Worm (Caenorhabditis elegans) whole organism, young adult: ENCODE measurements around the gene brap-2.
A peak's percentile ranks its signal among the peaks of the same experiment; 100 is the strongest.

Experiments
- C06A6.2 ChIP-seq: fragments of 200-800 bp; sonication (Bioruptor generic); conservative IDR thresholded peaks from 2 replicates; pipeline ENCODE4 v1.3.6; 2022; ENCODE audit warnings: missing genetic modification characterization, missing compliant biosample characterization
- C17E4.6 ChIP-seq: fragments of 200-800 bp; sonication (Bioruptor generic); IDR thresholded peaks from 2 replicates; pipeline ENCODE4 v1.3.6; 2022; ENCODE audit warnings: missing genetic modification reagents, missing genetic modification characterization, missing compliant biosample characterization
- D2030.7 ChIP-seq: fragments of 200-800 bp; sonication (Bioruptor generic); IDR thresholded peaks from 2 replicates; pipeline ENCODE4 v1.3.6; 2022; ENCODE audit warnings: missing genetic modification reagents, missing genetic modification characterization, missing compliant biosample characterization
- F10E7.11 ChIP-seq: sonication (generic microtip); optimal IDR thresholded peaks from 2 replicates; lab custom pipeline; 2017; ENCODE audit warnings: mild to moderate bottlenecking, missing genetic modification characterization, moderate library complexity, missing compliant biosample characterization
- F33H1.4 ChIP-seq: fragments of 200-800 bp; sonication (Bioruptor generic); IDR thresholded peaks from 2 replicates; pipeline ENCODE4 v1.3.6; 2022; ENCODE audit warnings: missing genetic modification reagents, missing genetic modification characterization, missing compliant biosample characterization
- F37B4.10 ChIP-seq: fragments of 200-800 bp; sonication (Bioruptor generic); IDR thresholded peaks from 2 replicates; pipeline ENCODE4 v1.3.6; 2022; ENCODE audit warnings: missing genetic modification characterization, missing compliant biosample characterization
- F57A8.1 ChIP-seq: fragments of 200-800 bp; sonication (Bioruptor generic); optimal IDR thresholded peaks from 2 replicates; lab custom pipeline; 2018; ENCODE audit warnings: mild to moderate bottlenecking, missing genetic modification characterization, moderate library complexity, missing compliant biosample characterization
- Y56A3A.18 ChIP-seq: fragments of 200-800 bp; sonication (Bioruptor generic); IDR thresholded peaks from 2 replicates; pipeline ENCODE4 v1.3.6; 2022; ENCODE audit warnings: missing genetic modification reagents, missing genetic modification characterization, missing compliant biosample characterization
- Y95B8A.8 ChIP-seq: fragments of 200-800 bp; sonication (Bioruptor generic); IDR thresholded peaks from 2 replicates; pipeline ENCODE4 v1.3.6; 2022; ENCODE audit warnings: missing genetic modification reagents, missing genetic modification characterization, missing compliant biosample characterization
- akir-1 ChIP-seq: fragments of 200-800 bp; sonication (Bioruptor generic); optimal IDR thresholded peaks from 2 replicates; lab custom pipeline; 2018; ENCODE audit warnings: mild to moderate bottlenecking, missing genetic modification characterization, moderate library complexity, missing compliant biosample characterization
- aptf-3 ChIP-seq: fragments of 200-800 bp; sonication (Bioruptor generic); IDR thresholded peaks from 2 replicates; pipeline ENCODE4 v1.3.6; 2022; ENCODE audit warnings: missing genetic modification characterization, missing compliant biosample characterization
- cebp-1 ChIP-seq, 2 experiments: fragments of 200-800 bp in 1 of 2; sonication (Bioruptor generic) in 1 of 2; sonication (generic microtip) in 1 of 2; IDR thresholded peaks in 1 of 2; optimal IDR thresholded peaks in 1 of 2; 2 replicates each; pipeline versions ENCODE4 v1.3.6 to Lab custom; 2017 to 2022; ENCODE audit warnings: missing compliant biosample characterization in 2 of 2, missing genetic modification characterization in 2 of 2, mild to moderate bottlenecking in 1 of 2, missing genetic modification reagents in 1 of 2, moderate library complexity in 1 of 2
- ceh-100 ChIP-seq: fragments of 200-800 bp; sonication (Bioruptor generic); IDR thresholded peaks from 2 replicates; pipeline ENCODE4 v1.3.6; 2022; ENCODE audit warnings: missing genetic modification reagents, missing genetic modification characterization, missing compliant biosample characterization
- ceh-27 ChIP-seq: fragments of 200-800 bp; sonication (Bioruptor generic); optimal IDR thresholded peaks from 2 replicates; lab custom pipeline; 2018; ENCODE audit warnings: mild to moderate bottlenecking, missing genetic modification characterization, moderate library complexity, missing compliant biosample characterization
- ceh-40 ChIP-seq: fragments of 200-800 bp; sonication (Bioruptor generic); IDR thresholded peaks from 2 replicates; pipeline ENCODE4 v1.3.6; 2022; ENCODE audit warnings: missing genetic modification characterization, missing compliant biosample characterization
- ceh-58 ChIP-seq: fragments of 200-800 bp; sonication (Bioruptor generic); IDR thresholded peaks from 2 replicates; pipeline ENCODE4 v1.3.6; 2022; ENCODE audit warnings: missing genetic modification characterization, missing compliant biosample characterization
- chd-7 ChIP-seq: sonication (generic microtip); optimal IDR thresholded peaks from 2 replicates; lab custom pipeline; 2016; ENCODE audit warnings: mild to moderate bottlenecking, missing genetic modification characterization, moderate library complexity, missing compliant biosample characterization
- dox-1 ChIP-seq: fragments of 200-800 bp; sonication (Bioruptor generic); IDR thresholded peaks from 2 replicates; pipeline ENCODE4 v1.3.6; 2022; ENCODE audit warnings: missing genetic modification reagents, missing genetic modification characterization, missing compliant biosample characterization
- dpff-1 ChIP-seq: sonication (generic microtip); optimal IDR thresholded peaks from 2 replicates; lab custom pipeline; 2017; ENCODE audit warnings: mild to moderate bottlenecking, missing genetic modification characterization, missing compliant biosample characterization
- dpl-1 ChIP-seq: fragments of 150-350 bp; optimal IDR thresholded peaks from 2 replicates; lab custom pipeline; 2014; ENCODE audit warnings: missing biosample characterization, missing genetic modification reagents, missing genetic modification characterization
- egl-44 ChIP-seq: fragments of 200-800 bp; sonication (Bioruptor generic); IDR thresholded peaks from 2 replicates; pipeline ENCODE4 v1.3.6; 2022; ENCODE audit warnings: missing genetic modification reagents, missing genetic modification characterization, missing compliant biosample characterization
- egrh-3 ChIP-seq: fragments of 200-800 bp; sonication (Bioruptor generic); IDR thresholded peaks from 2 replicates; pipeline ENCODE4 v1.3.6; 2022; ENCODE audit warnings: missing genetic modification reagents, missing genetic modification characterization, missing compliant biosample characterization
- fkh-3 ChIP-seq: sonication (generic microtip); optimal IDR thresholded peaks from 2 replicates; lab custom pipeline; 2016; ENCODE audit warnings: mild to moderate bottlenecking, missing genetic modification characterization, missing compliant biosample characterization
- gei-17 ChIP-seq: fragments of 200-800 bp; sonication (Bioruptor generic); optimal IDR thresholded peaks from 2 replicates; lab custom pipeline; 2018; ENCODE audit warnings: mild to moderate bottlenecking, missing genetic modification characterization, missing compliant biosample characterization
- hlh-12 ChIP-seq: sonication (generic microtip); optimal IDR thresholded peaks from 2 replicates; lab custom pipeline; 2016; ENCODE audit warnings: missing genetic modification characterization, missing compliant biosample characterization
- hmg-1.2 ChIP-seq: fragments of 200-800 bp; sonication (Bioruptor generic); IDR thresholded peaks from 2 replicates; pipeline ENCODE4 v1.3.6; 2022; ENCODE audit warnings: missing genetic modification reagents, missing genetic modification characterization, missing compliant biosample characterization
- hmg-20 ChIP-seq: fragments of 200-800 bp; sonication (Bioruptor generic); IDR thresholded peaks from 2 replicates; pipeline ENCODE4 v1.3.6; 2022; ENCODE audit warnings: missing genetic modification reagents, missing genetic modification characterization, missing compliant biosample characterization
- let-526 ChIP-seq: fragments of 200-800 bp; sonication (Bioruptor generic); IDR thresholded peaks from 2 replicates; pipeline ENCODE4 v1.3.6; 2022; ENCODE audit warnings: missing genetic modification reagents, missing genetic modification characterization, missing compliant biosample characterization
- lin-26 ChIP-seq: fragments of 200-800 bp; sonication (Bioruptor generic); IDR thresholded peaks from 2 replicates; pipeline ENCODE4 v1.3.6; 2022; ENCODE audit warnings: missing genetic modification reagents, missing genetic modification characterization, missing compliant biosample characterization
- lin-35 ChIP-seq, 3 experiments: fragments of 150-350 bp in 2 of 3; sonication (generic microtip) in 1 of 3; optimal IDR thresholded peaks; 2 replicates each; lab custom pipeline; 2014 to 2018; ENCODE audit warnings: missing biosample characterization in 3 of 3, missing genetic modification characterization in 3 of 3, missing genetic modification reagents in 3 of 3
- madf-10 ChIP-seq: sonication (generic microtip); optimal IDR thresholded peaks from 2 replicates; lab custom pipeline; 2016; ENCODE audit warnings: mild to moderate bottlenecking, missing genetic modification characterization, missing compliant biosample characterization
- madf-6 ChIP-seq: fragments of 200-800 bp; sonication (Bioruptor generic); IDR thresholded peaks from 2 replicates; pipeline ENCODE4 v1.3.6; 2022; ENCODE audit warnings: missing genetic modification reagents, missing genetic modification characterization, missing compliant biosample characterization
- mcd-1 ChIP-seq: fragments of 200-800 bp; sonication (Bioruptor generic); IDR thresholded peaks from 2 replicates; pipeline ENCODE4 v1.3.6; 2022; ENCODE audit warnings: missing genetic modification reagents, missing genetic modification characterization, missing compliant biosample characterization
- mel-28 ChIP-seq: sonication (generic microtip); optimal IDR thresholded peaks from 2 replicates; lab custom pipeline; 2016; ENCODE audit warnings: borderline replicate concordance, mild to moderate bottlenecking, missing genetic modification characterization, missing compliant biosample characterization
- nfyb-1 ChIP-seq: fragments of 200-800 bp; sonication (Bioruptor generic); IDR thresholded peaks from 2 replicates; pipeline ENCODE4 v1.3.6; 2022; ENCODE audit warnings: missing genetic modification reagents, missing genetic modification characterization, missing compliant biosample characterization
- nhr-90 ChIP-seq: sonication (generic microtip); optimal IDR thresholded peaks from 2 replicates; lab custom pipeline; 2016; ENCODE audit warnings: missing genotype, mild to moderate bottlenecking, missing genetic modification characterization, missing compliant biosample characterization
- pbrm-1 ChIP-seq: fragments of 200-800 bp; sonication (Bioruptor generic); IDR thresholded peaks from 2 replicates; pipeline ENCODE4 v1.3.6; 2022; ENCODE audit warnings: missing genetic modification reagents, missing genetic modification characterization, missing compliant biosample characterization
- pha-4 ChIP-seq: fragments of 150-350 bp; sonication (generic microtip); optimal IDR thresholded peaks from 2 replicates; lab custom pipeline; 2014; ENCODE audit warnings: missing biosample characterization, missing genetic modification reagents, missing genetic modification characterization
- rcor-1 ChIP-seq: fragments of 200-800 bp; sonication (Bioruptor generic); IDR thresholded peaks from 2 replicates; pipeline ENCODE4 v1.3.6; 2022; ENCODE audit warnings: missing genetic modification reagents, missing genetic modification characterization, missing compliant biosample characterization
- rec-8 ChIP-seq, 2 experiments: sonication (generic microtip); optimal IDR thresholded peaks; 2 replicates each; lab custom pipeline; 2016; ENCODE audit warnings: mild to moderate bottlenecking in 2 of 2, missing genetic modification characterization in 2 of 2, missing genetic modification reagents in 2 of 2, missing genotype in 2 of 2, missing biosample characterization in 1 of 2, missing compliant biosample characterization in 1 of 2, moderate library complexity in 1 of 2
- rpc-1 ChIP-seq, 2 experiments: fragments of 150-350 bp in 1 of 2; sonication (generic microtip) in 1 of 2; optimal IDR thresholded peaks; 2 replicates each; lab custom pipeline; 2014 to 2018; ENCODE audit warnings: missing biosample characterization in 1 of 2, missing genetic modification characterization in 1 of 2, missing genetic modification reagents in 1 of 2, missing genotype in 1 of 2
- snpc-3.4 ChIP-seq: sonication (generic microtip); optimal IDR thresholded peaks from 2 replicates; lab custom pipeline; 2017; ENCODE audit warnings: missing genetic modification characterization, mild to moderate bottlenecking, missing compliant biosample characterization, antibody characterized with exemption, moderate library complexity, missing genotype, missing genetic modification reagents
- ztf-25 ChIP-seq: fragments of 200-800 bp; sonication (Bioruptor generic); IDR thresholded peaks from 2 replicates; pipeline ENCODE4 v1.3.6; 2022; ENCODE audit warnings: missing genetic modification reagents, missing genetic modification characterization, missing compliant biosample characterization
- ztf-28 ChIP-seq: fragments of 200-800 bp; sonication (Bioruptor generic); IDR thresholded peaks from 2 replicates; pipeline ENCODE4 v1.3.6; 2022; ENCODE audit warnings: missing genetic modification reagents, missing genetic modification characterization, missing compliant biosample characterization

Gene brap-2

DNA sequence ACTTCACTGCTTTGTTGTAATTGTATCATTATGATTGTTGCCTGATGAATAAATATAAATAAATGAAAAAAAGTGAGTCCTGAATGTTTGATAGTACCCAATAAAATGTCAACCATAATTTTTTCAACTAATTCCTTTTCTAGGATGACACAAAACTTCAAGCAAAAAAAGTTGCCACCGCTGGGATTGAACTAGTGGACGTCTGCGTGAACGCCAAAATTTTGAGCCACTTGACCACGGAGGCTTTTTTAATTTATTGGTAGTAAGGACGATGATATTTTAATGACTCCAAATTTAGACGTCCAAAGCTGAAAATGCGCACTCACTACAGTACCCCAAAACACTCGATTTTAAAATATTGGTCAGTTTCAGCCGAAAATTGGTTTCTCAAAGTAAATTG is 39.3 kb downstream of the brap-2 start (continued):
- TF ChIP-seq ceh-40 (GFP tag; lab: Robert Waterston, UW) (peak; percentile 90), aptf-3 (GFP tag; lab: Robert Waterston, UW) (peak; percentile 98), let-526 (no peak), gei-17 (GFP tag; lab: Kevin White, UChicago) (no peak), lin-35 (GFP tag; optimal IDR thresholded peaks at IDR 0.05; lab: Kevin White, UChicago) (no peak), mel-28 (tag; lab: Kevin White, UChicago) (no peak), rec-8 (tag; optimal IDR thresholded peaks at IDR 0.05; lab: Kevin White, UChicago) (peak; percentile 80 to 84), ceh-27 (GFP tag; lab: Kevin White, UChicago) (peak; percentile 9), fkh-3 (tag; lab: Kevin White, UChicago) (peak; percentile 89), madf-10 (tag; lab: Kevin White, UChicago) (peak; percentile 28), dpff-1 (tag; lab: Kevin White, UChicago) (peak; percentile 84), nfyb-1 (GFP tag; lab: Robert Waterston, UW) (peak; percentile 67; the same call in 1 of the 2 replicates), nhr-90 (tag; lab: Kevin White, UChicago) (peak; percentile 85), ztf-28 (GFP tag; lab: Robert Waterston, UW) (0 out of 2 replicates have a peak, but pooled peaks have one; percentile 26), dpl-1 (GFP tag; lab: Kevin White, UChicago) (no peak), F37B4.10 (GFP tag; lab: Robert Waterston, UW) (0 out of 2 replicates have a peak, but pooled peaks have one; percentile 66), F57A8.1 (GFP tag; lab: Kevin White, UChicago) (peak; percentile 27), F10E7.11 (tag; lab: Kevin White, UChicago) (peak; percentile 95), hmg-20 (GFP tag; lab: Robert Waterston, UW) (peak; percentile 25; the same call in 1 of the 2 replicates), snpc-3.4 (tag; lab: Kevin White, UChicago) (no peak), cebp-1 (GFP tag; IDR thresholded peaks at IDR 0.05; lab: Robert Waterston, UW) (peak; percentile 39; the same call in 1 of the 2 replicates), cebp-1 (tag; optimal IDR thresholded peaks at IDR 0.05; lab: Kevin White, UChicago) (peak; percentile 66), ztf-25 (peak; percentile 94), egl-44 (GFP tag; lab: Robert Waterston, UW) (peak; percentile 64; the same call in 1 of the 2 replicates), Y56A3A.18 (GFP tag; lab: Robert Waterston, UW) (peak; percentile 78), chd-7 (peak; percentile 76)

ce11 chrII:5351799-5352198 is 41.2 kb downstream of the brap-2 start, which contains the start of gene F09E5.7:
Gene F09E5.7 (plus strand): TSS chrII:5352099.
- no peak for TF ChIP-seq Y95B8A.8
- TF ChIP-seq mel-28 (tag; lab: Kevin White, UChicago), result no peak
- TF ChIP-seq rec-8 (tag; optimal IDR thresholded peaks at IDR 0.05; lab: Kevin White, UChicago), result no peak
- TF ChIP-seq akir-1 (GFP tag; lab: Kevin White, UChicago), result no peak
- TF ChIP-seq ceh-58, result no peak
- no peak for TF ChIP-seq hlh-12 (tag; lab: Kevin White, UChicago)
- TF ChIP-seq dpff-1 (tag; lab: Kevin White, UChicago), result no peak
- TF ChIP-seq cebp-1 (GFP tag; IDR thresholded peaks at IDR 0.05; lab: Robert Waterston, UW), result no peak
- TF ChIP-seq cebp-1 (tag; optimal IDR thresholded peaks at IDR 0.05; lab: Kevin White, UChicago), result no peak
- TF ChIP-seq lin-35 (GFP tag; optimal IDR thresholded peaks at IDR 0.05; lab: Kevin White, UChicago), result no peak
- TF ChIP-seq rcor-1 (GFP tag; lab: Robert Waterston, UW), result no peak
- TF ChIP-seq rpc-1 (optimal IDR thresholded peaks at IDR 0.05; lab: Kevin White, UChicago), result no peak
- TF ChIP-seq rpc-1 (tag; optimal IDR thresholded peaks at IDR 0.05; lab: Kevin White, UChicago), result no peak
- no peak for TF ChIP-seq pha-4 (tag; lab: Kevin White, UChicago)
- TF ChIP-seq, all 124 proteins: peak for 0

DNA sequence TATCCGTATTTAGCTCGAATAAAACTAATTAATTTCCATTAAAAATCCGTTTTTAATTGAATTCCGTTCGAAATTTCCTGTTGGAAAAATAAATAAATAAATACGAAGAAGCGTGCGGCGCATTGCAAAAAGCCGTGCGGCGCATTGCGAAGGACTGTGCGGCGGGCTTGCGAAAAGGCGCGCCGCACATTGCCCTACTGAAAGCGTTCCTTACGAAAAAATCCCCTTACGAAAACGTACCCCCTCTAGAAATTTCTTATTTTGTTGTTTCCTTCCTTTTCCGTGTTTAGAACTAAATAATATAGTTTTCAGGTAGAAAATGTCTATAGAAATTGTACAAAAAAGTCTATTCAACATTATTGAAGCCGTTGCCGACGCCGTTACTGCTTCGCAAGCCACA is 42.6 kb downstream of the brap-2 start, which contains the start of gene F09E5.8:
Gene F09E5.8 (plus strand): TSS at position 313 of the 400 bp plus-strand sequence.
- peak; percentile 19; the same call in 1 of the 2 replicates for TF ChIP-seq F33H1.4
- peak; percentile 97 for TF ChIP-seq C06A6.2 (GFP tag; lab: Robert Waterston, UW)
- TF ChIP-seq hmg-1.2, result peak; percentile 44; the same call in 1 of the 2 replicates
- 0 out of 2 replicates have a peak, but pooled peaks have one; percentile 35 for TF ChIP-seq lin-26 (GFP tag; lab: Robert Waterston, UW)
- peak; percentile 62; the same call in 1 of the 2 replicates for TF ChIP-seq C17E4.6
- peak; percentile 60 for TF ChIP-seq D2030.7 (GFP tag; lab: Robert Waterston, UW)
- peak; percentile 68; the same call in 1 of the 2 replicates for TF ChIP-seq pbrm-1 (GFP tag; lab: Robert Waterston, UW)
- peak; percentile 42 for TF ChIP-seq egrh-3 (GFP tag; lab: Robert Waterston, UW)
- peak; percentile 30; the same call in 1 of the 2 replicates for TF ChIP-seq madf-6 (GFP tag; lab: Robert Waterston, UW)
- TF ChIP-seq ceh-100 (GFP tag; lab: Robert Waterston, UW), result peak; percentile 83
- peak; percentile 72; the same call in 1 of the 2 replicates for TF ChIP-seq nfyb-1 (GFP tag; lab: Robert Waterston, UW)
- peak; percentile 83 for TF ChIP-seq mcd-1 (GFP tag; lab: Robert Waterston, UW)
- TF ChIP-seq dox-1 (GFP tag; lab: Robert Waterston, UW), result peak; percentile 93
